Fruit fly (Drosophila melanogaster) whole organism, embryonic: ENCODE data around the gene gukh.
A peak's percentile ranks its signal among the peaks of the same experiment; 100 is the strongest.

Source experiments
- CG11695 ChIP-seq: fragments of 200-800 bp; sonication (Bioruptor generic); IDR thresholded peaks from 3 replicates; pipeline ENCODE4 v1.3.6; 2022; ENCODE audit warnings: missing biosample characterization, missing genetic modification characterization
- CG12155 ChIP-seq: fragments of 200-800 bp; sonication (Bioruptor generic); optimal IDR thresholded peaks from 3 replicates; lab custom pipeline; 2016; ENCODE audit warnings: missing biosample characterization, missing genetic modification characterization
- CG14050 ChIP-seq: fragments of 200-800 bp; sonication (Bioruptor generic); IDR thresholded peaks from 3 replicates; pipeline ENCODE4 v1.3.6; 2022; ENCODE audit warnings: missing biosample characterization, missing genetic modification characterization
- CG15479 ChIP-seq: fragments of 200-800 bp; sonication (Bioruptor generic); optimal IDR thresholded peaks from 3 replicates; lab custom pipeline; 2019; ENCODE audit warnings: missing biosample characterization, mild to moderate bottlenecking, missing genetic modification characterization, moderate library complexity
- CG15514 ChIP-seq: fragments of 200-800 bp; sonication (Bioruptor generic); optimal IDR thresholded peaks from 3 replicates; lab custom pipeline; 2017; ENCODE audit warnings: missing biosample characterization, missing genetic modification characterization, mild to moderate bottlenecking, moderate library complexity, missing genetic modification reagents
- CG15696 ChIP-seq: fragments of 200-800 bp; sonication (Bioruptor generic); optimal IDR thresholded peaks from 2 replicates; lab custom pipeline; 2019; ENCODE audit warnings: missing biosample characterization, mild to moderate bottlenecking, missing genetic modification characterization, moderate library complexity
- CG2712 ChIP-seq: fragments of 200-800 bp; optimal IDR thresholded peaks from 3 replicates; lab custom pipeline; 2019; ENCODE audit warnings: missing biosample characterization, mild to moderate bottlenecking, missing genetic modification characterization, moderate library complexity
- CG2875 ChIP-seq: fragments of 200-800 bp; sonication (Bioruptor generic); optimal IDR thresholded peaks from 2 replicates; lab custom pipeline; 2017; ENCODE audit warnings: missing biosample characterization, mild to moderate bottlenecking, missing genetic modification characterization, missing genetic modification reagents
- CG8388 ChIP-seq: fragments of 200-800 bp; sonication (Bioruptor generic); optimal IDR thresholded peaks from 2 replicates; lab custom pipeline; 2019; ENCODE audit warnings: missing biosample characterization, mild to moderate bottlenecking, missing genetic modification characterization, moderate library complexity
- CG8765 ChIP-seq: fragments of 200-800 bp; sonication (Bioruptor generic); IDR thresholded peaks from 2 replicates; pipeline ENCODE4 v1.3.6; 2022; ENCODE audit warnings: missing biosample characterization, missing genetic modification characterization
- CHES-1-like ChIP-seq: fragments of 200-800 bp; sonication (Bioruptor generic); optimal IDR thresholded peaks from 2 replicates; lab custom pipeline; 2016; ENCODE audit warnings: missing biosample characterization, missing genetic modification characterization
- D ChIP-seq, 2 experiments: fragments of 200-800 bp in 1 of 2; fragments of >200 bp in 1 of 2; sonication (Bioruptor generic) in 1 of 2; optimal IDR thresholded peaks; 2 replicates in 1 of 2; 3 replicates in 1 of 2; lab custom pipeline; 2017; ENCODE audit warnings: mild to moderate bottlenecking in 1 of 2, missing biosample characterization in 1 of 2, missing genetic modification characterization in 1 of 2, missing genetic modification reagents in 1 of 2
- E2f1 ChIP-seq: fragments of 200-800 bp; sonication (Bioruptor generic); IDR thresholded peaks from 2 replicates; pipeline ENCODE4 v1.3.6; 2022; ENCODE audit warnings: missing biosample characterization, missing genetic modification characterization
- Hr3 ChIP-seq: fragments of 200-800 bp; sonication (Bioruptor generic); optimal IDR thresholded peaks from 3 replicates; lab custom pipeline; 2016; ENCODE audit warnings: missing biosample characterization, missing genetic modification characterization
- Hr39 ChIP-seq: fragments of >200 bp; optimal IDR thresholded peaks from 2 replicates; lab custom pipeline; 2017
- Jarid2 ChIP-seq: fragments of 200-800 bp; sonication (Bioruptor generic); optimal IDR thresholded peaks from 3 replicates; lab custom pipeline; 2017; ENCODE audit warnings: mild to moderate bottlenecking, missing biosample characterization, missing genetic modification reagents, missing genetic modification characterization
- Kr ChIP-seq: fragments of 200-800 bp; sonication (Bioruptor generic); optimal IDR thresholded peaks from 2 replicates; lab custom pipeline; 2017; ENCODE audit warnings: missing biosample characterization, mild to moderate bottlenecking, missing genetic modification characterization
- Meics ChIP-seq: fragments of 200-800 bp; sonication (Bioruptor generic); optimal IDR thresholded peaks from 2 replicates; lab custom pipeline; 2017; ENCODE audit warnings: missing biosample characterization, mild to moderate bottlenecking, missing genetic modification characterization
- Mes4 ChIP-seq: fragments of 200-800 bp; sonication (Bioruptor generic); optimal IDR thresholded peaks from 2 replicates; lab custom pipeline; 2016; ENCODE audit warnings: missing biosample characterization, missing genetic modification characterization
- NFAT ChIP-seq: fragments of 200-800 bp; sonication (Bioruptor generic); IDR thresholded peaks from 2 replicates; pipeline ENCODE4 v1.3.6; 2022; ENCODE audit warnings: missing biosample characterization, missing genetic modification characterization
- Nf-YC ChIP-seq: fragments of 200-800 bp; optimal IDR thresholded peaks from 3 replicates; lab custom pipeline; 2019; ENCODE audit warnings: missing biosample characterization, mild to moderate bottlenecking, missing genetic modification characterization, moderate library complexity
- Rx ChIP-seq: fragments of 200-800 bp; sonication (Bioruptor generic); IDR thresholded peaks from 2 replicates; pipeline ENCODE4 v1.3.6; 2022; ENCODE audit warnings: missing biosample characterization, missing genetic modification characterization
- Side ChIP-seq: fragments of 200-800 bp; sonication (Bioruptor generic); optimal IDR thresholded peaks from 2 replicates; lab custom pipeline; 2016; ENCODE audit warnings: missing biosample characterization, missing genetic modification characterization
- Spps ChIP-seq: fragments of 200-800 bp; sonication (Bioruptor generic); optimal IDR thresholded peaks from 2 replicates; lab custom pipeline; 2018; ENCODE audit warnings: missing biosample characterization, mild to moderate bottlenecking, missing genetic modification characterization
- TFAM ChIP-seq: fragments of 200-800 bp; sonication (Bioruptor generic); optimal IDR thresholded peaks from 2 replicates; lab custom pipeline; 2017; ENCODE audit warnings: missing biosample characterization, missing genetic modification characterization, inconsistent platforms
- ab ChIP-seq: fragments of 200-800 bp; sonication (Bioruptor generic); optimal IDR thresholded peaks from 2 replicates; lab custom pipeline; 2016; ENCODE audit warnings: missing biosample characterization, missing genetic modification characterization
- abd-A ChIP-seq: fragments of 200-800 bp; sonication (Bioruptor generic); optimal IDR thresholded peaks from 3 replicates; lab custom pipeline; 2019; ENCODE audit warnings: missing biosample characterization, mild to moderate bottlenecking, missing genetic modification characterization, moderate library complexity
- bcd ChIP-seq: fragments of 200-800 bp; sonication (Bioruptor generic); optimal IDR thresholded peaks from 2 replicates; lab custom pipeline; 2017; ENCODE audit warnings: missing biosample characterization, mild to moderate bottlenecking, missing genetic modification characterization
- bowl ChIP-seq: fragments of 200-800 bp; sonication (Bioruptor generic); IDR thresholded peaks from 2 replicates; pipeline ENCODE4 v1.3.6; 2022; ENCODE audit warnings: missing biosample characterization, missing genetic modification characterization
- br ChIP-seq: fragments of >200 bp; optimal IDR thresholded peaks from 2 replicates; lab custom pipeline; 2017
- ci ChIP-seq: fragments of 200-800 bp; sonication (Bioruptor generic); IDR thresholded peaks from 3 replicates; pipeline ENCODE4 v1.3.6; 2022; ENCODE audit warnings: missing biosample characterization, missing genetic modification characterization
- cwo ChIP-seq: fragments of 200-800 bp; sonication (Bioruptor generic); optimal IDR thresholded peaks from 3 replicates; lab custom pipeline; 2017; ENCODE audit warnings: missing biosample characterization, missing genetic modification characterization, mild to moderate bottlenecking, moderate library complexity, missing genetic modification reagents
- dan ChIP-seq: fragments of 200-800 bp; sonication (Bioruptor generic); IDR thresholded peaks from 2 replicates; pipeline ENCODE4 v1.3.6; 2022; ENCODE audit warnings: missing biosample characterization, missing genetic modification characterization
- emc ChIP-seq: fragments of 200-800 bp; sonication (Bioruptor generic); optimal IDR thresholded peaks from 2 replicates; lab custom pipeline; 2016; ENCODE audit warnings: missing biosample characterization, missing genetic modification characterization
- eve ChIP-seq, 2 experiments: fragments of >200 bp; optimal IDR thresholded peaks; 2 replicates each; lab custom pipeline; 2017; ENCODE audit warnings: missing biosample characterization in 2 of 2, missing genetic modification characterization in 2 of 2
- fd3F ChIP-seq: fragments of 200-800 bp; sonication (Bioruptor generic); optimal IDR thresholded peaks from 2 replicates; lab custom pipeline; 2018; ENCODE audit warnings: missing biosample characterization, mild to moderate bottlenecking, missing genetic modification characterization, moderate library complexity
- grau ChIP-seq: fragments of 200-800 bp; optimal IDR thresholded peaks from 3 replicates; lab custom pipeline; 2019; ENCODE audit warnings: missing biosample characterization, mild to moderate bottlenecking, missing genetic modification characterization, moderate library complexity
- h ChIP-seq: fragments of >200 bp; optimal IDR thresholded peaks from 2 replicates; lab custom pipeline; 2017
- jing ChIP-seq: fragments of 200-800 bp; sonication (Bioruptor generic); optimal IDR thresholded peaks from 2 replicates; lab custom pipeline; 2018; ENCODE audit warnings: missing biosample characterization, mild to moderate bottlenecking, missing genetic modification characterization
- knrl ChIP-seq: fragments of 200-800 bp; sonication (Bioruptor generic); IDR thresholded peaks from 3 replicates; pipeline ENCODE4 v1.3.6; 2022; ENCODE audit warnings: missing biosample characterization, missing genetic modification characterization; ENCODE audit not compliant: partially characterized antibody
- lbe ChIP-seq: fragments of 200-800 bp; sonication (Bioruptor generic); optimal IDR thresholded peaks from 2 replicates; lab custom pipeline; 2016; ENCODE audit warnings: missing biosample characterization, mild to moderate bottlenecking, missing genetic modification characterization
- luna ChIP-seq: fragments of 200-800 bp; sonication (Bioruptor generic); optimal IDR thresholded peaks from 2 replicates; lab custom pipeline; 2016; ENCODE audit warnings: missing biosample characterization, missing genetic modification characterization
- nerfin-1 ChIP-seq: fragments of 200-800 bp; sonication (Bioruptor generic); optimal IDR thresholded peaks from 3 replicates; lab custom pipeline; 2019; ENCODE audit warnings: missing biosample characterization, mild to moderate bottlenecking, missing genetic modification characterization, moderate library complexity
- pfk ChIP-seq: fragments of 200-800 bp; sonication (Bioruptor generic); optimal IDR thresholded peaks from 2 replicates; lab custom pipeline; 2018; ENCODE audit warnings: missing biosample characterization, mild to moderate bottlenecking, missing genetic modification characterization, moderate library complexity
- repo ChIP-seq: fragments of 200-800 bp; sonication (Bioruptor generic); optimal IDR thresholded peaks from 2 replicates; lab custom pipeline; 2016; ENCODE audit warnings: missing biosample characterization, missing genetic modification characterization
- schlank ChIP-seq: fragments of 200-800 bp; sonication (Bioruptor generic); optimal IDR thresholded peaks from 2 replicates; lab custom pipeline; 2018; ENCODE audit warnings: missing biosample characterization, mild to moderate bottlenecking, missing genetic modification characterization
- sens-2 ChIP-seq: fragments of 200-800 bp; sonication (Bioruptor generic); IDR thresholded peaks from 2 replicates; pipeline ENCODE4 v1.3.6; 2022; ENCODE audit warnings: missing biosample characterization, missing genetic modification characterization
- sisA ChIP-seq: fragments of 200-800 bp; sonication (Bioruptor generic); IDR thresholded peaks from 2 replicates; pipeline ENCODE4 v1.3.6; 2022; ENCODE audit warnings: missing biosample characterization, missing genetic modification characterization
- tna ChIP-seq: fragments of 200-800 bp; sonication (Bioruptor generic); IDR thresholded peaks from 2 replicates; pipeline ENCODE4 v1.3.6; 2022; ENCODE audit warnings: missing biosample characterization, missing genetic modification characterization; ENCODE audit not compliant: partially characterized antibody
- twi ChIP-seq: fragments of 200-800 bp; optimal IDR thresholded peaks from 2 replicates; lab custom pipeline; 2019; ENCODE audit warnings: missing biosample characterization, mild to moderate bottlenecking, missing genetic modification characterization, moderate library complexity
- tx ChIP-seq: fragments of 200-800 bp; sonication (Bioruptor generic); optimal IDR thresholded peaks from 2 replicates; lab custom pipeline; 2016; ENCODE audit warnings: missing biosample characterization, missing genetic modification characterization
- z ChIP-seq: fragments of 200-800 bp; sonication (Bioruptor generic); IDR thresholded peaks from 3 replicates; pipeline ENCODE4 v1.3.6; 2022; ENCODE audit warnings: missing biosample characterization, missing genetic modification characterization

Gene gukh

dm6 chr3R:18999906-19000451, 16.2 kb downstream of the gukh start (continued):
- no peak for TF ChIP-seq CG8765
- TF ChIP-seq repo (GFP tag; lab: Kevin White, UChicago) = no peak
- TF ChIP-seq ci (GFP tag; lab: Robert Waterston, UW) = 0 out of 3 replicates have a peak, but pooled peaks have one; percentile 38
- no peak for TF ChIP-seq sens-2 (GFP tag; lab: Robert Waterston, UW)
- peak; percentile 21 for TF ChIP-seq CG15479 (GFP tag; lab: Kevin White, UChicago)
- TF ChIP-seq Meics (GFP tag; lab: Kevin White, UChicago) = no peak
- TF ChIP-seq CG2875 = peak; percentile 4
- no peak for TF ChIP-seq cwo (GFP tag; lab: Kevin White, UChicago)
- no peak for TF ChIP-seq z (GFP tag; lab: Robert Waterston, UW)
- TF ChIP-seq NFAT (GFP tag; lab: Robert Waterston, UW) = no peak
- no peak for TF ChIP-seq schlank (tag; lab: Kevin White, UChicago)
- TF ChIP-seq Side (GFP tag; lab: Kevin White, UChicago) = no peak
- no peak for TF ChIP-seq dan (GFP tag; lab: Robert Waterston, UW)
- no peak for TF ChIP-seq grau (tag; lab: Kevin White, UChicago)
- TF ChIP-seq CG2712 = no peak
- TF ChIP-seq luna (GFP tag; lab: Kevin White, UChicago) = no peak
- TF ChIP-seq CG8388 (GFP tag; lab: Kevin White, UChicago) = no peak
- peak; percentile 57 for TF ChIP-seq twi
- TF ChIP-seq h (lab: Kevin White, UChicago) = no peak
- no peak for TF ChIP-seq lbe (GFP tag; lab: Kevin White, UChicago)
- no peak for TF ChIP-seq jing
- TF ChIP-seq nerfin-1 = peak; percentile 56
- no peak for TF ChIP-seq eve (GFP tag; optimal IDR thresholded peaks at IDR 0.05; lab: Kevin White, UChicago)
- TF ChIP-seq TFAM (GFP tag; lab: Kevin White, UChicago) = no peak
- TF ChIP-seq Rx = no peak
- TF ChIP-seq CG15514 (GFP tag; lab: Kevin White, UChicago) = no peak
- no peak for TF ChIP-seq CG11695 (GFP tag; lab: Robert Waterston, UW)
- no peak for TF ChIP-seq knrl (GFP tag; lab: Robert Waterston, UW)
- TF ChIP-seq Spps (tag; lab: Kevin White, UChicago) = no peak
- no peak for TF ChIP-seq Mes4 (GFP tag; lab: Kevin White, UChicago)
- no peak for TF ChIP-seq tna (GFP tag; lab: Robert Waterston, UW)
- no peak for TF ChIP-seq abd-A (tag; lab: Kevin White, UChicago)
- no peak for TF ChIP-seq E2f1 (GFP tag; lab: Robert Waterston, UW)
- TF ChIP-seq br (lab: Kevin White, UChicago) = no peak
- no peak for TF ChIP-seq CG12155 (GFP tag; lab: Kevin White, UChicago)
- peak; percentile 18 for TF ChIP-seq CG15696 (tag; lab: Kevin White, UChicago)
- TF ChIP-seq pfk (GFP tag; lab: Kevin White, UChicago) = no peak
- no peak for TF ChIP-seq Jarid2
- no peak for TF ChIP-seq Hr39 (lab: Kevin White, UChicago)
- TF ChIP-seq bowl (GFP tag; lab: Robert Waterston, UW) = no peak
- TF ChIP-seq sisA (GFP tag; lab: Robert Waterston, UW) = no peak
- no peak for TF ChIP-seq ab (GFP tag; lab: Kevin White, UChicago)
- peak; percentile 65 for TF ChIP-seq Kr (GFP tag; lab: Kevin White, UChicago)
- no peak for TF ChIP-seq CG14050 (GFP tag; lab: Robert Waterston, UW)
- TF ChIP-seq bcd (GFP tag; lab: Kevin White, UChicago) = no peak
- no peak for TF ChIP-seq tx (GFP tag; lab: Kevin White, UChicago)
- TF ChIP-seq Nf-YC (tag; lab: Kevin White, UChicago) = no peak
- no peak for TF ChIP-seq emc
- TF ChIP-seq fd3F = no peak
- TF ChIP-seq D (optimal IDR thresholded peaks at IDR 0.05; lab: Kevin White, UChicago) = peak; percentile 62
- TF ChIP-seq D (GFP tag; optimal IDR thresholded peaks at IDR 0.05; lab: Kevin White, UChicago) = no peak
- no peak for TF ChIP-seq Hr3 (GFP tag; lab: Kevin White, UChicago)
- no peak for TF ChIP-seq CHES-1-like (GFP tag; lab: Kevin White, UChicago)
